Worm (Caenorhabditis elegans): ENCODE data around the gene sas-5.

ce11 chrV:11616813-11617212 lies 6.3 kb downstream of the sas-5 start:
- peak; percentile 4 for TF ChIP-seq nhr-21 (tag; optimal IDR thresholded peaks at IDR 0.05)
- no peak for TF ChIP-seq unc-39 (tag; optimal IDR thresholded peaks at IDR 0.05)
- no peak for TF ChIP-seq lin-11 (tag; optimal IDR thresholded peaks at IDR 0.05)
- TF ChIP-seq nhr-12 (tag; optimal IDR thresholded peaks at IDR 0.05) = no peak
- TF ChIP-seq elt-1 (tag; optimal IDR thresholded peaks at IDR 0.05) = no peak
- no peak for TF ChIP-seq skn-1 (tag; optimal IDR thresholded peaks at IDR 0.05)
- no peak for TF ChIP-seq nhr-10 (tag; optimal IDR thresholded peaks at IDR 0.05)
- no peak for TF ChIP-seq nhr-11 (tag; optimal IDR thresholded peaks at IDR 0.05)
- TF ChIP-seq nhr-23 (tag; optimal IDR thresholded peaks at IDR 0.05) = no peak
- TF ChIP-seq mab-5 (tag; optimal IDR thresholded peaks at IDR 0.05) = no peak
- TF ChIP-seq ztf-11 (tag; optimal IDR thresholded peaks at IDR 0.05) = no peak
- TF ChIP-seq sem-4 (tag; optimal IDR thresholded peaks at IDR 0.05) = no peak
- no peak for TF ChIP-seq lin-13 (GFP tag; optimal IDR thresholded peaks at IDR 0.05)

Measured in whole organism, L2 larva.